Fruit fly (Drosophila melanogaster) whole organism, embryonic: ENCODE measurements around the gene Cpr67Fa2.

Experiments used
- Bgb ChIP-seq: fragments of 200-800 bp; sonication (Bioruptor generic); IDR thresholded peaks from 2 replicates; pipeline ENCODE4 v1.3.6; 2022; ENCODE audit warnings: missing biosample characterization, missing genetic modification characterization; ENCODE audit not compliant: partially characterized antibody
- CG10321 ChIP-seq: fragments of 200-800 bp; sonication (Bioruptor generic); IDR thresholded peaks from 2 replicates; pipeline ENCODE4 v1.3.6; 2022; ENCODE audit warnings: missing biosample characterization, missing genetic modification characterization
- CG13287 ChIP-seq: fragments of 200-800 bp; sonication (Bioruptor generic); IDR thresholded peaks from 2 replicates; pipeline ENCODE4 v1.3.6; 2022; ENCODE audit warnings: missing biosample characterization, missing genetic modification characterization; ENCODE audit not compliant: partially characterized antibody
- Doc2 ChIP-seq: fragments of 200-800 bp; sonication (Bioruptor generic); IDR thresholded peaks from 2 replicates; pipeline ENCODE4 v1.3.6; 2022; ENCODE audit warnings: missing biosample characterization, missing genetic modification characterization
- HHEX ChIP-seq: fragments of 200-800 bp; sonication (Bioruptor generic); optimal IDR thresholded peaks from 3 replicates; lab custom pipeline; 2017; ENCODE audit warnings: missing biosample characterization, mild to moderate bottlenecking, missing genetic modification characterization, missing genetic modification reagents
- Hr39 ChIP-seq: fragments of >200 bp; optimal IDR thresholded peaks from 2 replicates; lab custom pipeline; 2017

DNA sequence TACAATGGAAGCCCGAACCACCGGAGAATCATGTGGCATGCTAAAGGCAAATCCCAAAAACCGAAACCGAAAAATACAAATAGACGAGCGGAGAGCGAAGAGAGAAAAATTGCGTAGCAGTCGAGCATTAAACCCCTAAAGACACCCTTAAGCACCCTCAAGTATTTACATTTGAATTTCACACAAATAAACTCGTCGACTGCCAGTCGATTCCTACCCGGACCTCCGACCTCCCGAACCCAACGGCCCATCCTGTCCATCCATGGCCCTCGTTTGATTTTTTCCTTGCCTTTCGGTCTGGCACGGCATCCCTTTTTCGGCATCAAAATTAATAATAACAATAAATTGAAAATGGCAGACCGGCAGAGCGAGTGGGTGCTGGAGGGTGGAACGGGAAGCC lies 48.7 kb upstream of the Cpr67Fa2 start:
- no peak for TF ChIP-seq CG10321 (GFP tag; lab: Robert Waterston, UW)
- no peak for TF ChIP-seq CG13287
- no peak for TF ChIP-seq Bgb (GFP tag; lab: Robert Waterston, UW)
- TF ChIP-seq Doc2, result no peak
- no peak for TF ChIP-seq Hr39 (lab: Kevin White, UChicago)
- TF ChIP-seq HHEX (GFP tag; lab: Kevin White, UChicago), result no peak
